Fruit fly (Drosophila melanogaster) S2 (cell line): ENCODE results near the gene ppk24.

Experiments used
- CG8478 ChIP-seq: fragments of >200 bp; optimal IDR thresholded peaks from 2 replicates; lab custom pipeline; 2018
- CTCF ChIP-seq, 2 experiments: fragments of >200 bp; optimal IDR thresholded peaks; 2 replicates each; lab custom pipeline; 2018

dm6 chr3R:31247281-31247995, 18.1 kb upstream of the ppk24 start:
- no peak for TF ChIP-seq CG8478
- TF ChIP-seq CTCF (optimal IDR thresholded peaks at IDR 0.05; lab: Kevin White, UChicago) = no peak
